Fruit fly (Drosophila melanogaster) whole organism, embryonic: Measurements from ENCODE around the gene AANATL3.

Source experiments
- Antp ChIP-seq: fragments of 200-800 bp; sonication (Bioruptor generic); optimal IDR thresholded peaks from 3 replicates; lab custom pipeline; 2016; ENCODE audit warnings: missing biosample characterization, missing genetic modification characterization
- Atf3 ChIP-seq: fragments of 200-800 bp; sonication (Bioruptor generic); optimal IDR thresholded peaks from 3 replicates; lab custom pipeline; 2016; ENCODE audit warnings: missing biosample characterization, missing genetic modification characterization
- Bdp1 ChIP-seq: fragments of 200-800 bp; sonication (Bioruptor generic); optimal IDR thresholded peaks from 3 replicates; lab custom pipeline; 2016; ENCODE audit warnings: missing biosample characterization, missing genetic modification characterization
- BtbVII ChIP-seq: fragments of 200-800 bp; sonication (Bioruptor generic); optimal IDR thresholded peaks from 3 replicates; lab custom pipeline; 2017; ENCODE audit warnings: missing biosample characterization, mild to moderate bottlenecking, missing genetic modification characterization
- CG10209 ChIP-seq: fragments of 200-800 bp; sonication (Bioruptor generic); optimal IDR thresholded peaks from 3 replicates; lab custom pipeline; 2017; ENCODE audit warnings: missing biosample characterization, mild to moderate bottlenecking, missing genetic modification characterization, missing genetic modification reagents
- CG10321 ChIP-seq: fragments of 200-800 bp; sonication (Bioruptor generic); IDR thresholded peaks from 2 replicates; pipeline ENCODE4 v1.3.6; 2022; ENCODE audit warnings: missing biosample characterization, missing genetic modification characterization
- CG10654 ChIP-seq: fragments of 200-800 bp; sonication (Bioruptor generic); optimal IDR thresholded peaks from 2 replicates; lab custom pipeline; 2016; ENCODE audit warnings: missing biosample characterization, missing genetic modification characterization
- CG11085 ChIP-seq: fragments of 200-800 bp; sonication (Bioruptor generic); IDR thresholded peaks from 2 replicates; pipeline ENCODE4 v1.3.6; 2022; ENCODE audit warnings: missing biosample characterization, missing genetic modification characterization
- CG11093 ChIP-seq: fragments of 200-800 bp; sonication (Bioruptor generic); IDR thresholded peaks from 3 replicates; pipeline ENCODE4 v1.3.6; 2022; ENCODE audit warnings: missing biosample characterization, missing genetic modification characterization
- CG12942 ChIP-seq: fragments of 200-800 bp; sonication (Bioruptor generic); optimal IDR thresholded peaks from 3 replicates; lab custom pipeline; 2016; ENCODE audit warnings: missing biosample characterization, missing genetic modification characterization
- CG14441 ChIP-seq: fragments of 200-800 bp; sonication (Bioruptor generic); IDR thresholded peaks from 2 replicates; pipeline ENCODE4 v1.3.6; 2022; ENCODE audit warnings: missing biosample characterization, missing genetic modification characterization
- CG14710 ChIP-seq: fragments of 200-800 bp; sonication (Bioruptor generic); optimal IDR thresholded peaks from 3 replicates; lab custom pipeline; 2019; ENCODE audit warnings: missing biosample characterization, mild to moderate bottlenecking, missing genetic modification characterization, moderate library complexity
- CG1602 ChIP-seq: fragments of 200-800 bp; sonication (Bioruptor generic); optimal IDR thresholded peaks from 3 replicates; lab custom pipeline; 2016; ENCODE audit warnings: missing biosample characterization, missing genetic modification characterization
- CG1647 ChIP-seq: fragments of 200-800 bp; sonication (Bioruptor generic); optimal IDR thresholded peaks from 3 replicates; lab custom pipeline; 2016; ENCODE audit warnings: missing biosample characterization, missing genetic modification characterization
- CG16779 ChIP-seq: fragments of 200-800 bp; sonication (Bioruptor generic); IDR thresholded peaks from 2 replicates; pipeline ENCODE4 v1.3.6; 2022; ENCODE audit warnings: missing biosample characterization, missing genetic modification characterization
- CG16815 ChIP-seq: fragments of 200-800 bp; sonication (Bioruptor generic); optimal IDR thresholded peaks from 3 replicates; lab custom pipeline; 2017; ENCODE audit warnings: missing biosample characterization, mild to moderate bottlenecking, missing genetic modification characterization
- CG17186 ChIP-seq: fragments of 200-800 bp; sonication (Bioruptor generic); optimal IDR thresholded peaks from 3 replicates; lab custom pipeline; 2017; ENCODE audit warnings: missing biosample characterization, missing genetic modification reagents, missing genetic modification characterization
- CG17568 ChIP-seq: fragments of 200-800 bp; sonication (Bioruptor generic); optimal IDR thresholded peaks from 2 replicates; lab custom pipeline; 2018; ENCODE audit warnings: missing biosample characterization, mild to moderate bottlenecking, missing genetic modification characterization, moderate library complexity
- CG18619 ChIP-seq: fragments of 200-800 bp; sonication (Bioruptor generic); optimal IDR thresholded peaks from 3 replicates; lab custom pipeline; 2017; ENCODE audit warnings: missing biosample characterization, mild to moderate bottlenecking, missing genetic modification characterization
- CG2120 ChIP-seq: fragments of 200-800 bp; sonication (Bioruptor generic); optimal IDR thresholded peaks from 3 replicates; lab custom pipeline; 2016; ENCODE audit warnings: missing biosample characterization, missing genetic modification characterization
- CG30431 ChIP-seq: fragments of 200-800 bp; sonication (Bioruptor generic); optimal IDR thresholded peaks from 2 replicates; lab custom pipeline; 2017; ENCODE audit warnings: missing biosample characterization, missing genetic modification characterization
- CG3163 ChIP-seq: fragments of 200-800 bp; sonication (Bioruptor generic); optimal IDR thresholded peaks from 3 replicates; lab custom pipeline; 2016; ENCODE audit warnings: missing biosample characterization, missing genetic modification characterization
- CG34224 ChIP-seq: fragments of 200-800 bp; sonication (Bioruptor generic); IDR thresholded peaks from 3 replicates; pipeline ENCODE4 v1.3.6; 2022; ENCODE audit warnings: missing biosample characterization, missing genetic modification characterization; ENCODE audit not compliant: partially characterized antibody
- CG6854 ChIP-seq: fragments of 200-800 bp; sonication (Bioruptor generic); optimal IDR thresholded peaks from 3 replicates; lab custom pipeline; 2017; ENCODE audit warnings: missing biosample characterization, mild to moderate bottlenecking, missing genetic modification characterization
- CG8281 ChIP-seq: fragments of 200-800 bp; sonication (Bioruptor generic); optimal IDR thresholded peaks from 2 replicates; lab custom pipeline; 2018; ENCODE audit warnings: missing biosample characterization, mild to moderate bottlenecking, missing genetic modification characterization, moderate library complexity
- CG8388 ChIP-seq: fragments of 200-800 bp; sonication (Bioruptor generic); optimal IDR thresholded peaks from 2 replicates; lab custom pipeline; 2019; ENCODE audit warnings: missing biosample characterization, mild to moderate bottlenecking, missing genetic modification characterization, moderate library complexity
- Doc2 ChIP-seq: fragments of 200-800 bp; sonication (Bioruptor generic); IDR thresholded peaks from 2 replicates; pipeline ENCODE4 v1.3.6; 2022; ENCODE audit warnings: missing biosample characterization, missing genetic modification characterization
- ERR ChIP-seq: fragments of 200-800 bp; sonication (Bioruptor generic); optimal IDR thresholded peaks from 2 replicates; lab custom pipeline; 2016; ENCODE audit warnings: missing biosample characterization, missing genetic modification characterization
- Gsc ChIP-seq: fragments of 200-800 bp; sonication (Bioruptor generic); IDR thresholded peaks from 2 replicates; pipeline ENCODE4 v1.3.6; 2022; ENCODE audit warnings: missing biosample characterization, missing genetic modification characterization
- Hr3 ChIP-seq: fragments of 200-800 bp; sonication (Bioruptor generic); optimal IDR thresholded peaks from 3 replicates; lab custom pipeline; 2016; ENCODE audit warnings: missing biosample characterization, missing genetic modification characterization
- Mrtf ChIP-seq: fragments of 200-800 bp; sonication (Bioruptor generic); IDR thresholded peaks from 3 replicates; pipeline ENCODE4 v1.3.6; 2022; ENCODE audit warnings: missing biosample characterization, missing genetic modification characterization
- Nf-YB ChIP-seq: fragments of 200-800 bp; sonication (Bioruptor generic); optimal IDR thresholded peaks from 3 replicates; lab custom pipeline; 2019; ENCODE audit warnings: missing biosample characterization, mild to moderate bottlenecking, missing genetic modification characterization, moderate library complexity
- Trl ChIP-seq, 3 experiments: fragments of >200 bp in 2 of 3; fragments of 200-800 bp in 1 of 3; sonication (Bioruptor generic) in 1 of 3; optimal IDR thresholded peaks; 2 replicates in 1 of 3; 3 replicates in 2 of 3; lab custom pipeline; 2016 to 2017; ENCODE audit warnings: missing biosample characterization in 1 of 3, missing genetic modification characterization in 1 of 3
- Usf ChIP-seq: fragments of 200-800 bp; sonication (Bioruptor generic); optimal IDR thresholded peaks from 2 replicates; lab custom pipeline; 2017; ENCODE audit warnings: missing genotype, missing biosample characterization, missing genetic modification characterization
- Xbp1 ChIP-seq: fragments of 200-800 bp; sonication (Bioruptor generic); optimal IDR thresholded peaks from 3 replicates; lab custom pipeline; 2016; ENCODE audit warnings: missing biosample characterization, mild to moderate bottlenecking, missing genetic modification characterization
- YL-1 ChIP-seq: fragments of 200-800 bp; sonication (Bioruptor generic); optimal IDR thresholded peaks from 3 replicates; lab custom pipeline; 2017; ENCODE audit warnings: missing biosample characterization, mild to moderate bottlenecking, missing genetic modification characterization
- ap ChIP-seq: fragments of 200-800 bp; sonication (Bioruptor generic); IDR thresholded peaks from 2 replicates; pipeline ENCODE4 v1.3.6; 2022; ENCODE audit warnings: missing biosample characterization, missing genetic modification characterization
- bigmax ChIP-seq: fragments of 200-800 bp; sonication (Bioruptor generic); optimal IDR thresholded peaks from 2 replicates; lab custom pipeline; 2018; ENCODE audit warnings: missing biosample characterization, mild to moderate bottlenecking, missing genetic modification characterization
- crc ChIP-seq: fragments of 200-800 bp; sonication (Bioruptor generic); optimal IDR thresholded peaks from 2 replicates; lab custom pipeline; 2016; ENCODE audit warnings: missing biosample characterization, missing genetic modification characterization
- dimm ChIP-seq: fragments of 200-800 bp; sonication (Bioruptor generic); IDR thresholded peaks from 2 replicates; pipeline ENCODE4 v1.3.6; 2022; ENCODE audit warnings: missing biosample characterization, missing genetic modification characterization
- gem ChIP-seq: fragments of 200-800 bp; sonication (Bioruptor generic); optimal IDR thresholded peaks from 2 replicates; lab custom pipeline; 2019; ENCODE audit warnings: missing biosample characterization, mild to moderate bottlenecking, missing genetic modification characterization, moderate library complexity
- hb ChIP-seq: fragments of 200-800 bp; sonication (Bioruptor generic); IDR thresholded peaks from 3 replicates; pipeline ENCODE4 v1.3.6; 2022; ENCODE audit warnings: missing biosample characterization, missing genetic modification characterization; ENCODE audit not compliant: partially characterized antibody
- nerfin-2 ChIP-seq: fragments of 200-800 bp; sonication (Bioruptor generic); IDR thresholded peaks from 2 replicates; pipeline ENCODE4 v1.3.6; 2022; ENCODE audit warnings: missing biosample characterization, missing genetic modification characterization; ENCODE audit not compliant: partially characterized antibody
- nmo ChIP-seq: fragments of 200-800 bp; sonication (Bioruptor generic); optimal IDR thresholded peaks from 2 replicates; lab custom pipeline; 2018; ENCODE audit warnings: missing biosample characterization, mild to moderate bottlenecking, missing genetic modification characterization, moderate library complexity
- org-1 ChIP-seq: fragments of 200-800 bp; sonication (Bioruptor generic); optimal IDR thresholded peaks from 2 replicates; lab custom pipeline; 2017; ENCODE audit warnings: missing biosample characterization, missing genetic modification characterization
- pros ChIP-seq: fragments of 200-800 bp; sonication (Bioruptor generic); optimal IDR thresholded peaks from 3 replicates; lab custom pipeline; 2019; ENCODE audit warnings: missing biosample characterization, mild to moderate bottlenecking, missing genetic modification characterization, moderate library complexity
- sim ChIP-seq: fragments of 200-800 bp; sonication (Bioruptor generic); IDR thresholded peaks from 2 replicates; pipeline ENCODE4 v1.3.6; 2022; ENCODE audit warnings: missing biosample characterization, missing genetic modification characterization
- sisA ChIP-seq: fragments of 200-800 bp; sonication (Bioruptor generic); IDR thresholded peaks from 2 replicates; pipeline ENCODE4 v1.3.6; 2022; ENCODE audit warnings: missing biosample characterization, missing genetic modification characterization
- ssp ChIP-seq: fragments of 200-800 bp; sonication (Bioruptor generic); IDR thresholded peaks from 2 replicates; pipeline ENCODE4 v1.3.6; 2022; ENCODE audit warnings: missing biosample characterization, missing genetic modification characterization
- stc ChIP-seq: fragments of 200-800 bp; sonication (Bioruptor generic); IDR thresholded peaks from 2 replicates; pipeline ENCODE4 v1.3.6; 2022; ENCODE audit warnings: missing biosample characterization, missing genetic modification characterization
- vnd ChIP-seq: fragments of 200-800 bp; sonication (Bioruptor generic); IDR thresholded peaks from 3 replicates; pipeline ENCODE4 v1.3.6; 2022; ENCODE audit warnings: missing biosample characterization, missing genetic modification characterization; ENCODE audit not compliant: partially characterized antibody
- zen ChIP-seq: fragments of 200-800 bp; sonication (Bioruptor generic); optimal IDR thresholded peaks from 3 replicates; lab custom pipeline; 2018; ENCODE audit warnings: missing biosample characterization, mild to moderate bottlenecking, missing genetic modification characterization, moderate library complexity

Gene AANATL3

dm6 chr2L:20065516-20065915 lies 39.9 kb upstream of the AANATL3 start, which contains the start of gene vls (continued):
- TF ChIP-seq CG17568: no peak
- no peak for TF ChIP-seq Hr3 (GFP tag; lab: Kevin White, UChicago)
- no peak for TF ChIP-seq BtbVII (GFP tag; lab: Kevin White, UChicago)
- TF ChIP-seq Antp (GFP tag; lab: Kevin White, UChicago): no peak
- no peak for TF ChIP-seq ERR (GFP tag; lab: Kevin White, UChicago)
- TF ChIP-seq CG10654 (GFP tag; lab: Kevin White, UChicago): no peak
- no peak for TF ChIP-seq CG12942 (GFP tag; lab: Kevin White, UChicago)
- no peak for TF ChIP-seq Usf (GFP tag; lab: Kevin White, UChicago)
- no peak for TF ChIP-seq sim (GFP tag; lab: Robert Waterston, UW)
- no peak for TF ChIP-seq CG18619 (GFP tag; lab: Kevin White, UChicago)
- no peak for TF ChIP-seq crc (GFP tag; lab: Kevin White, UChicago)
- no peak for TF ChIP-seq CG14441 (GFP tag; lab: Robert Waterston, UW)
- no peak for TF ChIP-seq CG11093 (GFP tag; lab: Robert Waterston, UW)
- peak; percentile 75 for TF ChIP-seq vnd
- TF ChIP-seq Gsc (GFP tag; lab: Robert Waterston, UW): no peak
- TF ChIP-seq hb (GFP tag; lab: Robert Waterston, UW): peak; percentile 30; the same call in 1 of the 3 replicates
- TF ChIP-seq Xbp1 (GFP tag; lab: Kevin White, UChicago): no peak
- no peak for TF ChIP-seq Trl (optimal IDR thresholded peaks at IDR 0.05; lab: Kevin White, UChicago)
- no peak for TF ChIP-seq Trl (GFP tag; optimal IDR thresholded peaks at IDR 0.05; lab: Kevin White, UChicago)
- no peak for TF ChIP-seq Mrtf
- no peak for TF ChIP-seq CG1602
- no peak for TF ChIP-seq CG17186 (GFP tag; lab: Kevin White, UChicago)
- no peak for TF ChIP-seq gem (tag; lab: Kevin White, UChicago)
- TF ChIP-seq CG10209 (GFP tag; lab: Kevin White, UChicago): no peak
- no peak for TF ChIP-seq bigmax (GFP tag; lab: Kevin White, UChicago)
- no peak for TF ChIP-seq sisA (GFP tag; lab: Robert Waterston, UW)
- TF ChIP-seq org-1: no peak
- TF ChIP-seq CG8388 (GFP tag; lab: Kevin White, UChicago): no peak
- no peak for TF ChIP-seq Nf-YB (GFP tag; lab: Kevin White, UChicago)
- TF ChIP-seq Atf3 (GFP tag; lab: Kevin White, UChicago): no peak
- TF ChIP-seq CG8281 (tag; lab: Kevin White, UChicago): no peak
- TF ChIP-seq CG2120 (GFP tag; lab: Kevin White, UChicago): no peak
- TF ChIP-seq YL-1 (GFP tag; lab: Kevin White, UChicago): no peak
- TF ChIP-seq CG11085 (GFP tag; lab: Robert Waterston, UW): no peak
- TF ChIP-seq Doc2 (GFP tag; lab: Robert Waterston, UW): no peak
- TF ChIP-seq CG3163 (GFP tag; lab: Kevin White, UChicago): no peak
- TF ChIP-seq CG14710 (tag; lab: Kevin White, UChicago): no peak
- no peak for TF ChIP-seq Bdp1 (GFP tag; lab: Kevin White, UChicago)
- no peak for TF ChIP-seq dimm (GFP tag; lab: Robert Waterston, UW)
- TF ChIP-seq CG10321 (GFP tag; lab: Robert Waterston, UW): no peak
- no peak for TF ChIP-seq CG30431 (GFP tag; lab: Kevin White, UChicago)
- TF ChIP-seq stc (GFP tag; lab: Robert Waterston, UW): no peak
- no peak for TF ChIP-seq CG6854 (GFP tag; lab: Kevin White, UChicago)
- peak; percentile 84 for TF ChIP-seq CG34224 (GFP tag; lab: Robert Waterston, UW)
- peak; percentile 63 for TF ChIP-seq nerfin-2 (GFP tag; lab: Robert Waterston, UW)
- TF ChIP-seq CG16779 (GFP tag; lab: Robert Waterston, UW): no peak
- no peak for TF ChIP-seq nmo
- TF ChIP-seq zen (tag; lab: Kevin White, UChicago): no peak
- TF ChIP-seq CG16815 (GFP tag; lab: Kevin White, UChicago): no peak
- no peak for TF ChIP-seq pros (GFP tag; lab: Kevin White, UChicago)
- no peak for TF ChIP-seq CG1647 (GFP tag; lab: Kevin White, UChicago)
- TF ChIP-seq ap (GFP tag; lab: Robert Waterston, UW): no peak
- no peak for TF ChIP-seq ssp (GFP tag; lab: Robert Waterston, UW)
